Fruit fly (Drosophila melanogaster) whole organism, pupa: ENCODE measurements around the gene CG7668.

Experiments
- CG10348 ChIP-seq: fragments of 200-800 bp; sonication (Bioruptor generic); IDR thresholded peaks from 2 replicates; pipeline ENCODE4 v1.3.6; 2022; ENCODE audit warnings: missing biosample characterization, missing genetic modification characterization
- CG12605 ChIP-seq: fragments of 200-800 bp; sonication (Bioruptor generic); IDR thresholded peaks from 2 replicates; pipeline ENCODE4 v1.3.6; 2022; ENCODE audit warnings: missing biosample characterization, missing genetic modification characterization
- CG15710 ChIP-seq: fragments of 200-800 bp; sonication (Bioruptor generic); optimal IDR thresholded peaks from 2 replicates; lab custom pipeline; 2018; ENCODE audit warnings: missing biosample characterization, mild to moderate bottlenecking, missing genetic modification characterization, moderate library complexity
- CG34367 ChIP-seq: fragments of 200-800 bp; sonication (Bioruptor generic); optimal IDR thresholded peaks from 2 replicates; lab custom pipeline; 2018; ENCODE audit warnings: missing biosample characterization, mild to moderate bottlenecking, missing genetic modification characterization
- CG4496 ChIP-seq: fragments of 200-800 bp; sonication (Bioruptor generic); IDR thresholded peaks from 3 replicates; pipeline ENCODE4 v1.3.6; 2022; ENCODE audit warnings: missing biosample characterization, missing genetic modification characterization
- D1 ChIP-seq: fragments of 200-800 bp; sonication (Bioruptor generic); optimal IDR thresholded peaks from 2 replicates; lab custom pipeline; 2018; ENCODE audit warnings: missing biosample characterization, mild to moderate bottlenecking, missing genetic modification characterization, moderate library complexity
- EcR ChIP-seq: fragments of 200-800 bp; sonication (Bioruptor generic); optimal IDR thresholded peaks from 3 replicates; lab custom pipeline; 2019; ENCODE audit warnings: missing biosample characterization, missing genetic modification characterization, mild to moderate bottlenecking, moderate library complexity, missing genetic modification reagents
- Ets98B ChIP-seq: fragments of 200-800 bp; sonication (Bioruptor generic); IDR thresholded peaks from 2 replicates; pipeline ENCODE4 v1.3.6; 2022; ENCODE audit warnings: missing biosample characterization, missing genetic modification characterization
- Pif1A ChIP-seq: fragments of 200-800 bp; sonication (Bioruptor generic); optimal IDR thresholded peaks from 3 replicates; lab custom pipeline; 2016; ENCODE audit warnings: missing biosample characterization, missing genetic modification characterization
- Pif1B ChIP-seq: fragments of 200-800 bp; sonication (Bioruptor generic); optimal IDR thresholded peaks from 3 replicates; lab custom pipeline; 2016; ENCODE audit warnings: missing biosample characterization, missing genetic modification characterization
- Snoo ChIP-seq: fragments of 200-800 bp; sonication (Bioruptor generic); optimal IDR thresholded peaks from 3 replicates; lab custom pipeline; 2017; ENCODE audit warnings: missing biosample characterization, mild to moderate bottlenecking, missing genetic modification characterization, inconsistent platforms
- fd96Ca ChIP-seq: fragments of 200-800 bp; sonication (Bioruptor generic); IDR thresholded peaks from 3 replicates; pipeline ENCODE4 v1.3.6; 2022; ENCODE audit warnings: missing biosample characterization, missing genetic modification characterization
- gl ChIP-seq: fragments of 200-800 bp; sonication (Bioruptor generic); optimal IDR thresholded peaks from 2 replicates; lab custom pipeline; 2018; ENCODE audit warnings: missing biosample characterization, mild to moderate bottlenecking, missing genetic modification characterization
- rn ChIP-seq: fragments of 200-800 bp; sonication (Bioruptor generic); IDR thresholded peaks from 2 replicates; pipeline ENCODE4 v1.3.6; 2022; ENCODE audit warnings: missing biosample characterization, missing genetic modification characterization

dm6 chr3L:19979592-19979991 is 22.9 kb upstream of the CG7668 start, which contains the start of gene CG14182:
- TF ChIP-seq CG34367 (tag; lab: Kevin White, UChicago) (no peak), gl (tag; lab: Kevin White, UChicago) (no peak), rn (GFP tag; lab: Robert Waterston, UW) (no peak), D1 (no peak), EcR (GFP tag; lab: Kevin White, UChicago) (no peak), CG12605 (GFP tag; lab: Robert Waterston, UW) (no peak), Pif1A (no peak), CG15710 (no peak), CG4496 (GFP tag; lab: Robert Waterston, UW) (no peak), fd96Ca (GFP tag; lab: Robert Waterston, UW) (no peak), CG10348 (no peak), Pif1B (GFP tag; lab: Kevin White, UChicago) (no peak), Ets98B (GFP tag; lab: Robert Waterston, UW) (no peak), Snoo (no peak)
